Worm (Caenorhabditis elegans): Measurements from ENCODE around the gene lurp-1.
A peak's percentile ranks its signal among the peaks of the same experiment; 100 is the strongest.

Gene lurp-1

DNA sequence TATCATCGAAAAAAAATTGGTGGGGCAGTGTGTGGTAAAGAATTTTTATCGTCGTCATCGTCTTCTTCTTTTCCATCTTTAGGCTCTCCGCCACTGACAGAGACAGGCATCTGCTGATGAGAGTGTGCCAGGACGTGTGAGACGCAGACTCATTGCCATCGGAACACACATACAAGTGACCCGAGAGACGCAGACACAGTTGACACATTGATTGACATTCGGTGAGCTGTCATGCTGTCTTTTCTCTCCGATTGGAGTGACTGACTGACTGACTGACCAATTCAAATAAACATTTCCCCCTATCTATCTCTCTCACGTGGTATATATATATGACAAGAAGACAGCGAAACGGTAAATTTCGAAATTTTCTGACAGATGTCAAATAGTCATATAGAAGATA is 29.6 kb upstream of the lurp-1 start (continued):
- TF ChIP-seq egl-27 (tag; optimal IDR thresholded peaks at IDR 0.05), result no peak
- peak in 1 of 2 experiments; percentile 84 for TF ChIP-seq daf-16 (GFP tag; optimal IDR thresholded peaks at IDR 0.05)
- peak; percentile 71 for TF ChIP-seq daf-16 (tag; optimal IDR thresholded peaks at IDR 0.05)
- peak; percentile 55 for TF ChIP-seq rbr-2 (tag; optimal IDR thresholded peaks at IDR 0.05)
- TF ChIP-seq nhr-25 (tag; optimal IDR thresholded peaks at IDR 0.05; ENCODE audit: borderline replicate concordance, insufficient read depth), result peak; percentile 73
- peak; percentile 55 for TF ChIP-seq lin-38 (GFP tag; IDR thresholded peaks at IDR 0.05)
- TF ChIP-seq set-16 (GFP tag; IDR thresholded peaks at IDR 0.05), result peak; percentile 62
- no peak for TF ChIP-seq zip-11 (GFP tag; IDR thresholded peaks at IDR 0.05)
- TF ChIP-seq attf-4 (tag; optimal IDR thresholded peaks at IDR 0.05), result no peak
- TF ChIP-seq Y48G9A.11 (GFP tag; IDR thresholded peaks at IDR 0.05), result no peak
- no peak for TF ChIP-seq F49E8.2 (tag; optimal IDR thresholded peaks at IDR 0.05; ENCODE audit: borderline replicate concordance)
- TF ChIP-seq egl-43 (GFP tag; IDR thresholded peaks at IDR 0.05), result no peak; the same call in 1 of the 2 replicates
- peak; percentile 90 for TF ChIP-seq nhr-48 (tag; optimal IDR thresholded peaks at IDR 0.05)
- no peak for TF ChIP-seq ceh-32 (tag; optimal IDR thresholded peaks at IDR 0.05; ENCODE audit: poor library complexity)
- TF ChIP-seq ztf-7 (tag; optimal IDR thresholded peaks at IDR 0.05), result peak; percentile 48
- TF ChIP-seq T26A8.4 (GFP tag; IDR thresholded peaks at IDR 0.05), result peak; percentile 66
- no peak for TF ChIP-seq lin-29 (GFP tag; IDR thresholded peaks at IDR 0.05)
- no peak for TF ChIP-seq R02D3.7 (tag; optimal IDR thresholded peaks at IDR 0.05)
- peak; percentile 96 for TF ChIP-seq ceh-20 (GFP tag; IDR thresholded peaks at IDR 0.05)
- TF ChIP-seq nhr-11 (tag; optimal IDR thresholded peaks at IDR 0.05), result no peak
- no peak for TF ChIP-seq fos-1 (tag; optimal IDR thresholded peaks at IDR 0.05)
- peak; percentile 61 for TF ChIP-seq lin-1 (GFP tag; IDR thresholded peaks at IDR 0.05)
- no peak for TF ChIP-seq dmd-9 (GFP tag; IDR thresholded peaks at IDR 0.05)
- peak; percentile 79 to 100 for TF ChIP-seq unc-62 (GFP tag; optimal IDR thresholded peaks at IDR 0.05 in 1 of 2)
- TF ChIP-seq unc-62 (tag; optimal IDR thresholded peaks at IDR 0.05), result no peak
- no peak for TF ChIP-seq ztf-11 (tag; optimal IDR thresholded peaks at IDR 0.05)
- TF ChIP-seq nhr-77 (tag; optimal IDR thresholded peaks at IDR 0.05), result no peak
- TF ChIP-seq mxl-2 (GFP tag; conservative IDR thresholded peaks at IDR 0.05), result no peak
- TF ChIP-seq skn-1 (tag; optimal IDR thresholded peaks at IDR 0.05), result no peak
- 0 out of 2 replicates have a peak, but pooled peaks have one; percentile 17 for TF ChIP-seq Y105C5A.15 (GFP tag; IDR thresholded peaks at IDR 0.05)
- no peak for TF ChIP-seq ZK337.2 (GFP tag; IDR thresholded peaks at IDR 0.05)
- peak; percentile 98 for TF ChIP-seq tra-1 (GFP tag; IDR thresholded peaks at IDR 0.05)
- peak; percentile 48 for TF ChIP-seq dpl-1 (GFP tag; optimal IDR thresholded peaks at IDR 0.05)
- TF ChIP-seq ces-1 (GFP tag; optimal IDR thresholded peaks at IDR 0.05), result no peak
- no peak for TF ChIP-seq lin-15B (tag; optimal IDR thresholded peaks at IDR 0.05)
- peak; percentile 97 for TF ChIP-seq hlh-11 (tag; optimal IDR thresholded peaks at IDR 0.05)
- no peak for TF ChIP-seq zip-2 (tag; optimal IDR thresholded peaks at IDR 0.05)
- no peak for TF ChIP-seq ceh-82 (tag; optimal IDR thresholded peaks at IDR 0.05)
- no peak for TF ChIP-seq daf-12 (tag; optimal IDR thresholded peaks at IDR 0.05)
- TF ChIP-seq nhr-102 (tag; optimal IDR thresholded peaks at IDR 0.05), result peak; percentile 89
- peak; percentile 94 for TF ChIP-seq hlh-30 (tag; optimal IDR thresholded peaks at IDR 0.05; ENCODE audit: insufficient read depth)
- TF ChIP-seq pqm-1 (tag; optimal IDR thresholded peaks at IDR 0.05), result peak; percentile 22
- no peak for TF ChIP-seq Y5F2A.4 (GFP tag; optimal IDR thresholded peaks at IDR 0.05)
- peak; percentile 91 for TF ChIP-seq mdt-29 (GFP tag; IDR thresholded peaks at IDR 0.05)
- TF ChIP-seq ZK546.5 (tag; optimal IDR thresholded peaks at IDR 0.05), result no peak
- TF ChIP-seq lsy-2 (tag; optimal IDR thresholded peaks at IDR 0.05), result peak in 1 of 2 experiments; percentile 81
- TF ChIP-seq F26F4.8 (GFP tag; conservative IDR thresholded peaks at IDR 0.05), result no peak
- TF ChIP-seq dve-1 (tag; optimal IDR thresholded peaks at IDR 0.05; ENCODE audit: insufficient read depth), result peak; percentile 86
- TF ChIP-seq nhr-111 (GFP tag; optimal IDR thresholded peaks at IDR 0.05), result no peak
- no peak for TF ChIP-seq daf-19 (GFP tag; conservative IDR thresholded peaks at IDR 0.05)
- TF ChIP-seq Y75B8A.6 (GFP tag; IDR thresholded peaks at IDR 0.05), result no peak
- peak; percentile 59; the same call in 1 of the 2 replicates for TF ChIP-seq saeg-2 (GFP tag; IDR thresholded peaks at IDR 0.05)

All from whole organism, L4 larva.